Worm (Caenorhabditis elegans) whole organism, young adult: ENCODE measurements around the gene ogt-1.

Experiments used
- B0261.1 ChIP-seq: sonication (generic microtip); optimal IDR thresholded peaks from 2 replicates; lab custom pipeline; 2016; ENCODE audit warnings: mild to moderate bottlenecking, missing genetic modification characterization, moderate library complexity, missing compliant biosample characterization
- F33H1.4 ChIP-seq: fragments of 200-800 bp; sonication (Bioruptor generic); IDR thresholded peaks from 2 replicates; pipeline ENCODE4 v1.3.6; 2022; ENCODE audit warnings: missing genetic modification reagents, missing genetic modification characterization, missing compliant biosample characterization
- F39B2.1 ChIP-seq: fragments of 200-800 bp; sonication (Bioruptor generic); IDR thresholded peaks from 2 replicates; pipeline ENCODE4 v1.3.6; 2022; ENCODE audit warnings: missing genetic modification reagents, missing genetic modification characterization, missing compliant biosample characterization
- F49E8.2 ChIP-seq: sonication (generic microtip); optimal IDR thresholded peaks from 3 replicates; lab custom pipeline; 2017; ENCODE audit warnings: missing genetic modification characterization, mild to moderate bottlenecking, missing compliant biosample characterization, antibody characterized with exemption, moderate library complexity; ENCODE audit not compliant: insufficient read depth
- F52B5.7 ChIP-seq: sonication (generic microtip); optimal IDR thresholded peaks from 2 replicates; lab custom pipeline; 2016; ENCODE audit warnings: mild to moderate bottlenecking, missing genetic modification characterization, missing compliant biosample characterization
- F55B11.4 ChIP-seq: sonication (generic microtip); optimal IDR thresholded peaks from 2 replicates; lab custom pipeline; 2016; ENCODE audit warnings: missing compliant biosample characterization, missing genetic modification characterization, borderline replicate concordance; ENCODE audit not compliant: insufficient read depth
- F57A8.1 ChIP-seq: fragments of 200-800 bp; sonication (Bioruptor generic); optimal IDR thresholded peaks from 2 replicates; lab custom pipeline; 2018; ENCODE audit warnings: mild to moderate bottlenecking, missing genetic modification characterization, moderate library complexity, missing compliant biosample characterization
- K11D2.4 ChIP-seq: fragments of 200-800 bp; sonication (Bioruptor generic); IDR thresholded peaks from 2 replicates; pipeline ENCODE4 v1.3.6; 2022; ENCODE audit warnings: missing genetic modification reagents, missing genetic modification characterization, missing compliant biosample characterization
- T07F8.4 ChIP-seq: sonication (generic microtip); optimal IDR thresholded peaks from 2 replicates; lab custom pipeline; 2016; ENCODE audit warnings: mild to moderate bottlenecking, missing genetic modification characterization, moderate library complexity, missing compliant biosample characterization
- T26A5.8 ChIP-seq: sonication (generic microtip); optimal IDR thresholded peaks from 2 replicates; lab custom pipeline; 2016; ENCODE audit warnings: missing genetic modification characterization, missing compliant biosample characterization
- Y53G8AR.9 ChIP-seq: fragments of 200-800 bp; sonication (Bioruptor generic); conservative IDR thresholded peaks from 2 replicates; pipeline ENCODE4 v1.3.6; 2022; ENCODE audit warnings: missing genetic modification reagents, missing genetic modification characterization, missing compliant biosample characterization
- Y56A3A.18 ChIP-seq: fragments of 200-800 bp; sonication (Bioruptor generic); IDR thresholded peaks from 2 replicates; pipeline ENCODE4 v1.3.6; 2022; ENCODE audit warnings: missing genetic modification reagents, missing genetic modification characterization, missing compliant biosample characterization
- Y95B8A.8 ChIP-seq: fragments of 200-800 bp; sonication (Bioruptor generic); IDR thresholded peaks from 2 replicates; pipeline ENCODE4 v1.3.6; 2022; ENCODE audit warnings: missing genetic modification reagents, missing genetic modification characterization, missing compliant biosample characterization
- aptf-3 ChIP-seq: fragments of 200-800 bp; sonication (Bioruptor generic); IDR thresholded peaks from 2 replicates; pipeline ENCODE4 v1.3.6; 2022; ENCODE audit warnings: missing genetic modification characterization, missing compliant biosample characterization
- atf-7 ChIP-seq: sonication (generic microtip); optimal IDR thresholded peaks from 2 replicates; lab custom pipeline; 2017; ENCODE audit warnings: mild to moderate bottlenecking, missing genetic modification characterization, missing compliant biosample characterization
- attf-3 ChIP-seq: fragments of 200-800 bp; sonication (Bioruptor generic); conservative IDR thresholded peaks from 2 replicates; pipeline ENCODE4 v1.3.6; 2022; ENCODE audit warnings: missing genetic modification reagents, missing genetic modification characterization, missing compliant biosample characterization
- attf-5 ChIP-seq: fragments of 200-800 bp; sonication (Bioruptor generic); optimal IDR thresholded peaks from 2 replicates; lab custom pipeline; 2018; ENCODE audit warnings: mild to moderate bottlenecking, missing genetic modification characterization, missing compliant biosample characterization
- ceh-58 ChIP-seq: fragments of 200-800 bp; sonication (Bioruptor generic); IDR thresholded peaks from 2 replicates; pipeline ENCODE4 v1.3.6; 2022; ENCODE audit warnings: missing genetic modification characterization, missing compliant biosample characterization
- chd-7 ChIP-seq: sonication (generic microtip); optimal IDR thresholded peaks from 2 replicates; lab custom pipeline; 2016; ENCODE audit warnings: mild to moderate bottlenecking, missing genetic modification characterization, moderate library complexity, missing compliant biosample characterization
- ekl-4 ChIP-seq: fragments of 200-800 bp; sonication (Bioruptor generic); IDR thresholded peaks from 2 replicates; pipeline ENCODE4 v1.3.6; 2022; ENCODE audit warnings: missing genetic modification reagents, missing genetic modification characterization, missing compliant biosample characterization
- hmg-1.2 ChIP-seq: fragments of 200-800 bp; sonication (Bioruptor generic); IDR thresholded peaks from 2 replicates; pipeline ENCODE4 v1.3.6; 2022; ENCODE audit warnings: missing genetic modification reagents, missing genetic modification characterization, missing compliant biosample characterization
- hsf-1 ChIP-seq: fragments of 200-800 bp; sonication (Bioruptor generic); IDR thresholded peaks from 2 replicates; pipeline ENCODE4 v1.3.6; 2022; ENCODE audit warnings: missing genetic modification reagents, missing genetic modification characterization, missing compliant biosample characterization
- lin-54 ChIP-seq: fragments of 200-800 bp; sonication (Bioruptor generic); optimal IDR thresholded peaks from 2 replicates; lab custom pipeline; 2018; ENCODE audit warnings: mild to moderate bottlenecking, missing genetic modification characterization, missing compliant biosample characterization
- lir-1 ChIP-seq: fragments of 200-800 bp; sonication (Bioruptor generic); conservative IDR thresholded peaks from 2 replicates; pipeline ENCODE4 v1.3.6; 2022; ENCODE audit warnings: missing genetic modification reagents, missing genetic modification characterization, missing compliant biosample characterization
- lsl-1 ChIP-seq: fragments of 200-800 bp; sonication (Bioruptor generic); optimal IDR thresholded peaks from 2 replicates; lab custom pipeline; 2018; ENCODE audit warnings: mild to moderate bottlenecking, missing genetic modification characterization, moderate library complexity, missing compliant biosample characterization
- lsy-27 ChIP-seq: sonication (generic microtip); optimal IDR thresholded peaks from 2 replicates; lab custom pipeline; 2017; ENCODE audit warnings: missing genetic modification characterization, mild to moderate bottlenecking, missing compliant biosample characterization, antibody characterized with exemption, missing genotype, borderline replicate concordance; ENCODE audit not compliant: insufficient read depth
- mcd-1 ChIP-seq: fragments of 200-800 bp; sonication (Bioruptor generic); IDR thresholded peaks from 2 replicates; pipeline ENCODE4 v1.3.6; 2022; ENCODE audit warnings: missing genetic modification reagents, missing genetic modification characterization, missing compliant biosample characterization
- mes-4 ChIP-seq: sonication (generic microtip); optimal IDR thresholded peaks from 2 replicates; lab custom pipeline; 2016; ENCODE audit warnings: missing genotype, missing genetic modification characterization, missing compliant biosample characterization
- nfya-1 ChIP-seq: sonication (generic microtip); optimal IDR thresholded peaks from 2 replicates; lab custom pipeline; 2017; ENCODE audit warnings: antibody characterized with exemption, missing compliant biosample characterization, missing genetic modification characterization, borderline replicate concordance; ENCODE audit not compliant: insufficient read depth
- nfyb-1 ChIP-seq: fragments of 200-800 bp; sonication (Bioruptor generic); IDR thresholded peaks from 2 replicates; pipeline ENCODE4 v1.3.6; 2022; ENCODE audit warnings: missing genetic modification reagents, missing genetic modification characterization, missing compliant biosample characterization
- nhr-120 ChIP-seq: fragments of 200-800 bp; sonication (Bioruptor generic); IDR thresholded peaks from 2 replicates; pipeline ENCODE4 v1.3.6; 2022; ENCODE audit warnings: missing genetic modification characterization, missing compliant biosample characterization
- nhr-27 ChIP-seq: fragments of 200-800 bp; sonication (Bioruptor generic); optimal IDR thresholded peaks from 2 replicates; lab custom pipeline; 2018; ENCODE audit warnings: mild to moderate bottlenecking, missing genetic modification characterization, moderate library complexity, missing compliant biosample characterization
- snpc-1.3 ChIP-seq: sonication (generic microtip); optimal IDR thresholded peaks from 2 replicates; lab custom pipeline; 2017; ENCODE audit warnings: missing genetic modification characterization, mild to moderate bottlenecking, missing compliant biosample characterization, antibody characterized with exemption, moderate library complexity, missing genotype, missing genetic modification reagents; ENCODE audit not compliant: insufficient read depth
- snpc-4 ChIP-seq, 5 experiments: fragments of 150-350 bp in 1 of 5; sonication (generic microtip) in 4 of 5; optimal IDR thresholded peaks; 2 replicates each; lab custom pipeline; 2014 to 2018; ENCODE audit warnings: missing genetic modification characterization in 5 of 5, missing biosample characterization in 3 of 5, antibody characterized with exemption in 2 of 5, mild to moderate bottlenecking in 2 of 5, missing compliant biosample characterization in 2 of 5, missing genotype in 2 of 5, moderate library complexity in 2 of 5, missing genetic modification reagents in 1 of 5
- tbp1 ChIP-seq: fragments of 200-800 bp; sonication (Bioruptor generic); optimal IDR thresholded peaks from 2 replicates; lab custom pipeline; 2018; ENCODE audit warnings: mild to moderate bottlenecking, missing genetic modification characterization, missing compliant biosample characterization
- zfh-2 ChIP-seq: fragments of 200-800 bp; sonication (Bioruptor generic); conservative IDR thresholded peaks from 2 replicates; pipeline ENCODE4 v1.3.6; 2022; ENCODE audit warnings: missing genetic modification reagents, missing genetic modification characterization, missing compliant biosample characterization
- ztf-18 ChIP-seq: sonication (generic microtip); optimal IDR thresholded peaks from 2 replicates; lab custom pipeline; 2016; ENCODE audit warnings: missing genotype, mild to moderate bottlenecking, missing genetic modification characterization, missing compliant biosample characterization
- ztf-28 ChIP-seq: fragments of 200-800 bp; sonication (Bioruptor generic); IDR thresholded peaks from 2 replicates; pipeline ENCODE4 v1.3.6; 2022; ENCODE audit warnings: missing genetic modification reagents, missing genetic modification characterization, missing compliant biosample characterization
- ztf-6 ChIP-seq: fragments of 200-800 bp; sonication (Bioruptor generic); IDR thresholded peaks from 2 replicates; pipeline ENCODE4 v1.3.6; 2022; ENCODE audit warnings: missing genetic modification reagents, missing genetic modification characterization, missing compliant biosample characterization

The ogt-1 gene

ce11 chrIII:7178497-7178896 lies 24.9 kb upstream of the ogt-1 start (continued):
- TF ChIP-seq Y56A3A.18 (GFP tag; lab: Robert Waterston, UW) (peak; percentile 45; the same call in 1 of the 2 replicates), nfyb-1 (GFP tag; lab: Robert Waterston, UW) (peak; percentile 50; the same call in 1 of the 2 replicates), Y53G8AR.9 (0 out of 2 replicates have a peak, but pooled peaks have one; percentile 53), snpc-4 (GFP tag; optimal IDR thresholded peaks at IDR 0.05; lab: Kevin White, UChicago) (no peak), snpc-4 (tag; optimal IDR thresholded peaks at IDR 0.05; lab: Kevin White, UChicago) (peak in 1 of 4 experiments; percentile 26), Y95B8A.8 (GFP tag; lab: Robert Waterston, UW) (peak; percentile 54; the same call in 1 of the 2 replicates), lsy-27 (tag; lab: Kevin White, UChicago) (no peak), lsl-1 (GFP tag; lab: Kevin White, UChicago) (peak; percentile 29), attf-3 (GFP tag; lab: Robert Waterston, UW) (no peak), ztf-6 (GFP tag; lab: Robert Waterston, UW) (no peak), mcd-1 (peak; percentile 41; the same call in 1 of the 2 replicates), ceh-58 (GFP tag; lab: Robert Waterston, UW) (no peak), mes-4 (tag; lab: Kevin White, UChicago) (no peak), F57A8.1 (GFP tag; lab: Kevin White, UChicago) (no peak), nfya-1 (no peak), attf-5 (GFP tag; lab: Kevin White, UChicago) (no peak), aptf-3 (GFP tag; lab: Robert Waterston, UW) (0 out of 2 replicates have a peak, but pooled peaks have one; percentile 10), F52B5.7 (tag; lab: Kevin White, UChicago) (peak; percentile 8), ekl-4 (GFP tag; lab: Robert Waterston, UW) (peak; percentile 86), F49E8.2 (tag; lab: Kevin White, UChicago) (peak; percentile 51), snpc-1.3 (peak; percentile 11), T07F8.4 (no peak), nhr-120 (GFP tag; lab: Robert Waterston, UW) (no peak), B0261.1 (tag; lab: Kevin White, UChicago) (no peak), hsf-1 (GFP tag; lab: Robert Waterston, UW) (peak; percentile 65; the same call in 1 of the 2 replicates), hmg-1.2 (GFP tag; lab: Robert Waterston, UW) (peak; percentile 11; the same call in 1 of the 2 replicates), lin-54 (GFP tag; lab: Kevin White, UChicago) (peak; percentile 57), atf-7 (tag; lab: Kevin White, UChicago) (no peak), chd-7 (tag; lab: Kevin White, UChicago) (no peak), T26A5.8 (tag; lab: Kevin White, UChicago) (no peak), lir-1 (GFP tag; lab: Robert Waterston, UW) (no peak), ztf-18 (tag; lab: Kevin White, UChicago) (peak; percentile 32)

- TF ChIP-seq tbp1 (no peak), ztf-28 (no peak), nhr-27 (tag; lab: Kevin White, UChicago) (no peak), K11D2.4 (GFP tag; lab: Robert Waterston, UW) (no peak), F33H1.4 (GFP tag; lab: Robert Waterston, UW) (no peak), zfh-2 (GFP tag; lab: Robert Waterston, UW) (no peak), F55B11.4 (tag; lab: Kevin White, UChicago) (no peak), F49E8.2 (tag; lab: Kevin White, UChicago) (no peak), T26A5.8 (tag; lab: Kevin White, UChicago) (no peak), F39B2.1 (GFP tag; lab: Robert Waterston, UW) (no peak), F57A8.1 (GFP tag; lab: Kevin White, UChicago) (no peak)
Observed at ce11 chrIII:7170090-7170489, 16.5 kb upstream of the ogt-1 start.
